Fruit fly (Drosophila melanogaster) whole organism, embryonic: Measurements from ENCODE around the gene flw.

ENCODE experiments used
- Adf1 ChIP-seq: fragments of 200-800 bp; sonication (Bioruptor generic); IDR thresholded peaks from 2 replicates; pipeline ENCODE4 v1.3.6; 2022; ENCODE audit warnings: missing biosample characterization, missing genetic modification characterization
- Atf-2 ChIP-seq: fragments of 200-800 bp; sonication (Bioruptor generic); optimal IDR thresholded peaks from 2 replicates; lab custom pipeline; 2016; ENCODE audit warnings: missing biosample characterization, missing genetic modification characterization
- C15 ChIP-seq: fragments of 200-800 bp; sonication (Bioruptor generic); IDR thresholded peaks from 3 replicates; pipeline ENCODE4 v1.3.6; 2022; ENCODE audit warnings: missing biosample characterization, missing genetic modification characterization
- CG10543 ChIP-seq: fragments of 200-800 bp; sonication (Bioruptor generic); optimal IDR thresholded peaks from 3 replicates; lab custom pipeline; 2017; ENCODE audit warnings: missing biosample characterization, mild to moderate bottlenecking, missing genetic modification characterization, moderate library complexity
- CG10959 ChIP-seq: fragments of 200-800 bp; sonication (Bioruptor generic); IDR thresholded peaks from 2 replicates; pipeline ENCODE4 v1.3.6; 2022; ENCODE audit warnings: missing biosample characterization, missing genetic modification characterization
- CG12299 ChIP-seq: fragments of 200-800 bp; sonication (Bioruptor generic); optimal IDR thresholded peaks from 2 replicates; lab custom pipeline; 2018; ENCODE audit warnings: missing biosample characterization, mild to moderate bottlenecking, missing genetic modification characterization
- CG13775 ChIP-seq: fragments of 200-800 bp; sonication (Bioruptor generic); optimal IDR thresholded peaks from 3 replicates; lab custom pipeline; 2017; ENCODE audit warnings: missing biosample characterization, mild to moderate bottlenecking, missing genetic modification characterization
- CG14014 ChIP-seq: fragments of 200-800 bp; sonication (Bioruptor generic); IDR thresholded peaks from 2 replicates; pipeline ENCODE4 v1.3.6; 2022; ENCODE audit warnings: missing biosample characterization, missing genetic modification characterization
- CG15479 ChIP-seq: fragments of 200-800 bp; sonication (Bioruptor generic); optimal IDR thresholded peaks from 3 replicates; lab custom pipeline; 2019; ENCODE audit warnings: missing biosample characterization, mild to moderate bottlenecking, missing genetic modification characterization, moderate library complexity
- CG15601 ChIP-seq: fragments of 200-800 bp; sonication (Bioruptor generic); optimal IDR thresholded peaks from 3 replicates; lab custom pipeline; 2019; ENCODE audit warnings: missing biosample characterization, mild to moderate bottlenecking, missing genetic modification characterization, moderate library complexity
- CG1602 ChIP-seq: fragments of 200-800 bp; sonication (Bioruptor generic); optimal IDR thresholded peaks from 3 replicates; lab custom pipeline; 2016; ENCODE audit warnings: missing biosample characterization, missing genetic modification characterization
- CG16813 ChIP-seq: fragments of 200-800 bp; sonication (Bioruptor generic); IDR thresholded peaks from 3 replicates; pipeline ENCODE4 v1.3.6; 2022; ENCODE audit warnings: missing biosample characterization, missing genetic modification characterization; ENCODE audit not compliant: partially characterized antibody
- CG16863 ChIP-seq: fragments of 200-800 bp; sonication (Bioruptor generic); optimal IDR thresholded peaks from 3 replicates; lab custom pipeline; 2016; ENCODE audit warnings: missing biosample characterization, missing genetic modification characterization
- CG2120 ChIP-seq: fragments of 200-800 bp; sonication (Bioruptor generic); optimal IDR thresholded peaks from 3 replicates; lab custom pipeline; 2016; ENCODE audit warnings: missing biosample characterization, missing genetic modification characterization
- CG30403 ChIP-seq: fragments of 200-800 bp; sonication (Bioruptor generic); optimal IDR thresholded peaks from 3 replicates; lab custom pipeline; 2016; ENCODE audit warnings: missing biosample characterization, missing genetic modification characterization
- CG4282 ChIP-seq: fragments of 200-800 bp; sonication (Bioruptor generic); optimal IDR thresholded peaks from 2 replicates; lab custom pipeline; 2016; ENCODE audit warnings: missing biosample characterization, missing genetic modification characterization
- CG4328 ChIP-seq: fragments of 200-800 bp; sonication (Bioruptor generic); optimal IDR thresholded peaks from 3 replicates; lab custom pipeline; 2017; ENCODE audit warnings: missing biosample characterization, missing genetic modification reagents, missing genetic modification characterization
- CG4424 ChIP-seq: fragments of 200-800 bp; sonication (Bioruptor generic); optimal IDR thresholded peaks from 3 replicates; lab custom pipeline; 2016; ENCODE audit warnings: missing biosample characterization, missing genetic modification characterization
- CG6683 ChIP-seq: fragments of 200-800 bp; sonication (Bioruptor generic); optimal IDR thresholded peaks from 2 replicates; lab custom pipeline; 2017; ENCODE audit warnings: missing biosample characterization, mild to moderate bottlenecking, missing genetic modification characterization, missing genetic modification reagents
- CG6813 ChIP-seq: fragments of 200-800 bp; sonication (Bioruptor generic); optimal IDR thresholded peaks from 2 replicates; lab custom pipeline; 2017; ENCODE audit warnings: missing biosample characterization, missing genetic modification characterization, mild to moderate bottlenecking, moderate library complexity, missing genetic modification reagents
- CG7556 ChIP-seq: fragments of 200-800 bp; sonication (Bioruptor generic); optimal IDR thresholded peaks from 2 replicates; lab custom pipeline; 2017; ENCODE audit warnings: missing biosample characterization, mild to moderate bottlenecking, missing genetic modification characterization
- D19A ChIP-seq: fragments of 200-800 bp; optimal IDR thresholded peaks from 3 replicates; lab custom pipeline; 2019; ENCODE audit warnings: missing biosample characterization, mild to moderate bottlenecking, missing genetic modification characterization, moderate library complexity
- Dip2 ChIP-seq: fragments of 200-800 bp; sonication (Bioruptor generic); IDR thresholded peaks from 2 replicates; pipeline ENCODE4 v1.3.6; 2022; ENCODE audit warnings: missing biosample characterization, missing genetic modification characterization
- Elba2 ChIP-seq: fragments of 200-800 bp; sonication (Bioruptor generic); optimal IDR thresholded peaks from 3 replicates; lab custom pipeline; 2016; ENCODE audit warnings: missing biosample characterization, missing genetic modification characterization
- H15 ChIP-seq: fragments of 200-800 bp; sonication (Bioruptor generic); IDR thresholded peaks from 3 replicates; pipeline ENCODE4 v1.3.6; 2022; ENCODE audit warnings: missing biosample characterization, missing genetic modification characterization
- HLH54F ChIP-seq: fragments of 200-800 bp; sonication (Bioruptor generic); optimal IDR thresholded peaks from 3 replicates; lab custom pipeline; 2016; ENCODE audit warnings: missing biosample characterization, missing genetic modification characterization
- HmgD ChIP-seq: fragments of 200-800 bp; sonication (Bioruptor generic); optimal IDR thresholded peaks from 3 replicates; lab custom pipeline; 2016; ENCODE audit warnings: missing biosample characterization, missing genetic modification characterization
- Hmr ChIP-seq: fragments of 200-800 bp; sonication (Bioruptor generic); optimal IDR thresholded peaks from 3 replicates; lab custom pipeline; 2017; ENCODE audit warnings: mild to moderate bottlenecking, missing biosample characterization, missing genetic modification reagents, missing genetic modification characterization
- Hr51 ChIP-seq, 2 experiments: fragments of 200-800 bp; sonication (Bioruptor generic); optimal IDR thresholded peaks; 2 replicates in 1 of 2; 3 replicates in 1 of 2; lab custom pipeline; 2016 to 2018; ENCODE audit warnings: missing biosample characterization in 2 of 2, missing genetic modification characterization in 2 of 2, mild to moderate bottlenecking in 1 of 2, moderate library complexity in 1 of 2
- Lhr ChIP-seq: fragments of 200-800 bp; sonication (Bioruptor generic); optimal IDR thresholded peaks from 3 replicates; lab custom pipeline; 2017; ENCODE audit warnings: mild to moderate bottlenecking, missing biosample characterization, missing genetic modification reagents, missing genetic modification characterization
- Lpt ChIP-seq: fragments of >200 bp; optimal IDR thresholded peaks from 2 replicates; lab custom pipeline; 2018; ENCODE audit warnings: missing biosample characterization, missing genetic modification characterization
- MTF-1 ChIP-seq: fragments of 200-800 bp; sonication (Bioruptor generic); optimal IDR thresholded peaks from 2 replicates; lab custom pipeline; 2018; ENCODE audit warnings: missing biosample characterization, mild to moderate bottlenecking, missing genetic modification characterization, borderline replicate concordance
- NfI ChIP-seq: fragments of 200-800 bp; sonication (Bioruptor generic); optimal IDR thresholded peaks from 3 replicates; lab custom pipeline; 2018; ENCODE audit warnings: missing biosample characterization, mild to moderate bottlenecking, missing genetic modification characterization, moderate library complexity
- Ptx1 ChIP-seq: fragments of 200-800 bp; sonication (Bioruptor generic); IDR thresholded peaks from 2 replicates; pipeline ENCODE4 v1.3.6; 2022; ENCODE audit warnings: missing biosample characterization, missing genetic modification characterization
- Spps ChIP-seq: fragments of 200-800 bp; sonication (Bioruptor generic); optimal IDR thresholded peaks from 2 replicates; lab custom pipeline; 2018; ENCODE audit warnings: missing biosample characterization, mild to moderate bottlenecking, missing genetic modification characterization
- Xrp1 ChIP-seq: fragments of 200-800 bp; sonication (Bioruptor generic); IDR thresholded peaks from 2 replicates; pipeline ENCODE4 v1.3.6; 2022; ENCODE audit warnings: missing biosample characterization, missing genetic modification characterization
- caup ChIP-seq: fragments of 200-800 bp; sonication (Bioruptor generic); optimal IDR thresholded peaks from 3 replicates; lab custom pipeline; 2017; ENCODE audit warnings: missing biosample characterization, mild to moderate bottlenecking, missing genetic modification characterization, moderate library complexity; ENCODE audit not compliant: severe bottlenecking
- danr ChIP-seq: fragments of 200-800 bp; sonication (Bioruptor generic); IDR thresholded peaks from 2 replicates; pipeline ENCODE4 v1.3.6; 2022; ENCODE audit warnings: missing biosample characterization, missing genetic modification characterization
- dysf ChIP-seq: fragments of 200-800 bp; sonication (Bioruptor generic); IDR thresholded peaks from 3 replicates; pipeline ENCODE4 v1.3.6; 2022; ENCODE audit warnings: missing biosample characterization, missing genetic modification characterization
- grn ChIP-seq: fragments of 200-800 bp; sonication (Bioruptor generic); optimal IDR thresholded peaks from 3 replicates; lab custom pipeline; 2017; ENCODE audit warnings: missing biosample characterization, missing genetic modification characterization
- ind ChIP-seq: fragments of 200-800 bp; sonication (Bioruptor generic); optimal IDR thresholded peaks from 3 replicates; lab custom pipeline; 2016; ENCODE audit warnings: missing biosample characterization, missing genetic modification characterization
- lilli ChIP-seq: fragments of 200-800 bp; sonication (Bioruptor generic); optimal IDR thresholded peaks from 3 replicates; lab custom pipeline; 2016; ENCODE audit warnings: missing biosample characterization, missing genetic modification characterization
- nerfin-2 ChIP-seq: fragments of 200-800 bp; sonication (Bioruptor generic); IDR thresholded peaks from 2 replicates; pipeline ENCODE4 v1.3.6; 2022; ENCODE audit warnings: missing biosample characterization, missing genetic modification characterization; ENCODE audit not compliant: partially characterized antibody
- pum ChIP-seq: fragments of 200-800 bp; sonication (Bioruptor generic); optimal IDR thresholded peaks from 2 replicates; lab custom pipeline; 2016; ENCODE audit warnings: missing biosample characterization, missing genetic modification characterization
- sens ChIP-seq: fragments of 200-800 bp; sonication (Bioruptor generic); peaks from one replicate; lab custom pipeline; 2016; ENCODE audit warnings: missing biosample characterization, missing genetic modification characterization
- slbo ChIP-seq: fragments of 200-800 bp; sonication (Bioruptor generic); IDR thresholded peaks from 2 replicates; pipeline ENCODE4 v1.3.6; 2022; ENCODE audit warnings: missing biosample characterization, missing genetic modification characterization
- slp2 ChIP-seq: fragments of 200-800 bp; sonication (Bioruptor generic); optimal IDR thresholded peaks from 2 replicates; lab custom pipeline; 2016; ENCODE audit warnings: missing biosample characterization, missing genetic modification characterization
- stwl ChIP-seq: fragments of 200-800 bp; sonication (Bioruptor generic); optimal IDR thresholded peaks from 3 replicates; lab custom pipeline; 2018; ENCODE audit warnings: missing biosample characterization, mild to moderate bottlenecking, missing genetic modification characterization, moderate library complexity
- sug ChIP-seq: fragments of 200-800 bp; optimal IDR thresholded peaks from 2 replicates; lab custom pipeline; 2019; ENCODE audit warnings: missing biosample characterization, mild to moderate bottlenecking, missing genetic modification characterization, moderate library complexity

The flw gene

dm6 chrX:10362557-10363366, 23.0 kb upstream of the flw start (continued):
- peak; percentile 40 for TF ChIP-seq Atf-2 (GFP tag; lab: Kevin White, UChicago)
- no peak for TF ChIP-seq Elba2 (GFP tag; lab: Kevin White, UChicago)
- no peak for TF ChIP-seq HmgD (GFP tag; lab: Kevin White, UChicago)
- peak; percentile 12 for TF ChIP-seq D19A (tag; lab: Kevin White, UChicago)
- TF ChIP-seq CG2120 (GFP tag; lab: Kevin White, UChicago) = peak; percentile 26
- TF ChIP-seq CG10543 (GFP tag; lab: Kevin White, UChicago) = no peak
- no peak for TF ChIP-seq CG14014 (GFP tag; lab: Robert Waterston, UW)
- TF ChIP-seq Lpt = no peak
- TF ChIP-seq CG30403 (GFP tag; lab: Kevin White, UChicago) = peak; percentile 64
- TF ChIP-seq Xrp1 (GFP tag; lab: Robert Waterston, UW) = no peak
- no peak for TF ChIP-seq CG6813 (GFP tag; lab: Kevin White, UChicago)
- peak; percentile 30 for TF ChIP-seq pum (GFP tag; lab: Kevin White, UChicago)
- peak in 1 of 2 experiments; percentile 27 for TF ChIP-seq Hr51 (GFP tag; optimal IDR thresholded peaks at IDR 0.05; lab: Kevin White, UChicago)
- 0 out of 3 replicates have a peak, but pooled peaks have one; percentile 32 for TF ChIP-seq H15 (GFP tag; lab: Robert Waterston, UW)
- TF ChIP-seq C15 (GFP tag; lab: Robert Waterston, UW) = no peak
- no peak for TF ChIP-seq danr (GFP tag; lab: Robert Waterston, UW)
- TF ChIP-seq NfI (GFP tag; lab: Kevin White, UChicago) = no peak
- TF ChIP-seq Spps (tag; lab: Kevin White, UChicago) = no peak
- peak; percentile 46 for TF ChIP-seq CG4424 (GFP tag; lab: Kevin White, UChicago)
- no peak for TF ChIP-seq CG16813 (GFP tag; lab: Robert Waterston, UW)
- TF ChIP-seq Lhr (GFP tag; lab: Kevin White, UChicago) = no peak
- 0 out of 3 replicates have a peak, but pooled peaks have one; percentile 22 for TF ChIP-seq dysf (GFP tag; lab: Robert Waterston, UW)
- TF ChIP-seq Ptx1 (GFP tag; lab: Robert Waterston, UW) = 0 out of 2 replicates have a peak, but pooled peaks have one; percentile 30
- peak; percentile 5 for TF ChIP-seq Hmr (GFP tag; lab: Kevin White, UChicago)
- TF ChIP-seq lilli (GFP tag; lab: Kevin White, UChicago) = peak; percentile 26
- TF ChIP-seq sens (GFP tag; lab: Kevin White, UChicago) = peak; percentile 83
- TF ChIP-seq CG6683 = no peak
- peak; percentile 5 for TF ChIP-seq CG16863 (GFP tag; lab: Kevin White, UChicago)
- no peak for TF ChIP-seq grn (GFP tag; lab: Kevin White, UChicago)
- TF ChIP-seq CG4328 (GFP tag; lab: Kevin White, UChicago) = peak; percentile 5
- TF ChIP-seq Dip2 (GFP tag; lab: Robert Waterston, UW) = no peak
- no peak for TF ChIP-seq CG10959 (GFP tag; lab: Robert Waterston, UW)
- TF ChIP-seq slbo (GFP tag; lab: Robert Waterston, UW) = peak; percentile 16; the same call in 1 of the 2 replicates
- TF ChIP-seq caup (GFP tag; lab: Kevin White, UChicago) = no peak
- peak; percentile 14 for TF ChIP-seq HLH54F (GFP tag; lab: Kevin White, UChicago)
- TF ChIP-seq stwl (tag; lab: Kevin White, UChicago) = no peak
- no peak for TF ChIP-seq MTF-1
- TF ChIP-seq slp2 = peak; percentile 5
- TF ChIP-seq nerfin-2 (GFP tag; lab: Robert Waterston, UW) = no peak
- TF ChIP-seq CG12299 (tag; lab: Kevin White, UChicago) = no peak
- no peak for TF ChIP-seq CG15601 (tag; lab: Kevin White, UChicago)
- no peak for TF ChIP-seq Adf1 (GFP tag; lab: Robert Waterston, UW)
- TF ChIP-seq sug = no peak
- peak; percentile 37 for TF ChIP-seq ind (GFP tag; lab: Kevin White, UChicago)
- peak; percentile 66 for TF ChIP-seq CG7556 (GFP tag; lab: Kevin White, UChicago)
- no peak for TF ChIP-seq CG4282
- no peak for TF ChIP-seq CG15479
- peak; percentile 31 for TF ChIP-seq CG1602
- peak; percentile 41 for TF ChIP-seq CG13775 (GFP tag; lab: Kevin White, UChicago)
